Worm (Caenorhabditis elegans): ENCODE data around the gene Y25C1A.13.

DNA sequence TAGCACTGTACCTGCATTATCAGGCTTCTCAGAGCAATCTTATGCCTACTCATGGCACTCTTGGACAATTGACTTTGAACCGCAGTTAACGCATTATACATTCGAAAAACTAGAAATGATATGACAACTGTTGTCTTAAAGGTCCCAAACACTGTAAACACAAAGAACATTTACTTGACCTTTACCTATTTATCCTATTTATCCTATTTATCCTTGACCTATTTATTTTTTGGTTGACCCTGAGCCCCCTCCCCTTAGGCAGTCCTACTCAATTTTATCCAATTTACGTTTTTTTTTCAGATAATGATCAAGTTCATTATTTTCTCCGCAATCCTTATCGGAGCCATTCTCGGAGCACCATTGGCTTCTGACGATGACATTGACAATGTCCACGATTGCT, 40.6 kb upstream of the Y25C1A.13 start, which contains the start of the genes T10D4.14 and T10D4.19:
- no peak for TF ChIP-seq irx-1 (tag; optimal IDR thresholded peaks at IDR 0.05)
- TF ChIP-seq aha-1 (tag; optimal IDR thresholded peaks at IDR 0.05), result no peak
- no peak for TF ChIP-seq pag-3 (tag; optimal IDR thresholded peaks at IDR 0.05; ENCODE audit: borderline replicate concordance, insufficient read depth)
- TF ChIP-seq mep-1 (tag; optimal IDR thresholded peaks at IDR 0.05), result no peak
- TF ChIP-seq jun-1 (tag; optimal IDR thresholded peaks at IDR 0.05), result no peak
- no peak for TF ChIP-seq lin-35 (GFP tag; optimal IDR thresholded peaks at IDR 0.05)
- no peak for TF ChIP-seq rnt-1 (tag; optimal IDR thresholded peaks at IDR 0.05)
- no peak for TF ChIP-seq tbx-2 (tag; optimal IDR thresholded peaks at IDR 0.05)
- TF ChIP-seq fos-1 (tag; optimal IDR thresholded peaks at IDR 0.05), result no peak
- no peak for TF ChIP-seq hlh-17 (GFP tag; optimal IDR thresholded peaks at IDR 0.05; ENCODE audit: borderline replicate concordance)
- TF ChIP-seq nhr-47 (tag; optimal IDR thresholded peaks at IDR 0.05), result no peak
- TF ChIP-seq pqm-1 (tag; optimal IDR thresholded peaks at IDR 0.05), result no peak
- TF ChIP-seq fkh-10 (GFP tag; optimal IDR thresholded peaks at IDR 0.05), result no peak
- no peak for TF ChIP-seq zag-1 (tag; optimal IDR thresholded peaks at IDR 0.05)

Measured in whole organism, L1 larva.